Fruit fly (Drosophila melanogaster): Measurements from ENCODE around the gene knrl.

knrl gene

dm6 chr3L:20565561-20566128, 54.8 kb downstream of the knrl start:
- TF ChIP-seq pan (optimal IDR thresholded peaks at IDR 0.05): no peak
- TF ChIP-seq EcR (GFP tag; optimal IDR thresholded peaks at IDR 0.05): no peak
- no peak for TF ChIP-seq CG8478 (optimal IDR thresholded peaks at IDR 0.05)
- TF ChIP-seq Dll (optimal IDR thresholded peaks at IDR 0.05): no peak
- TF ChIP-seq usp (GFP tag; optimal IDR thresholded peaks at IDR 0.05): no peak
- TF ChIP-seq psq (optimal IDR thresholded peaks at IDR 0.05): no peak

dm6 chr3L:20563767-20564166, 56.7 kb downstream of the knrl start:
- TF ChIP-seq CG8478 (optimal IDR thresholded peaks at IDR 0.05) (no peak), usp (GFP tag; optimal IDR thresholded peaks at IDR 0.05) (no peak), pan (optimal IDR thresholded peaks at IDR 0.05) (no peak), EcR (GFP tag; optimal IDR thresholded peaks at IDR 0.05) (no peak), psq (optimal IDR thresholded peaks at IDR 0.05) (no peak)

dm6 chr3L:20562649-20563048, 57.8 kb downstream of the knrl start:
- no peak for TF ChIP-seq Dll (optimal IDR thresholded peaks at IDR 0.05)
- no peak for TF ChIP-seq usp (GFP tag; optimal IDR thresholded peaks at IDR 0.05)
- no peak for TF ChIP-seq CG8478 (optimal IDR thresholded peaks at IDR 0.05)
- TF ChIP-seq pan (optimal IDR thresholded peaks at IDR 0.05): no peak
- no peak for TF ChIP-seq psq (optimal IDR thresholded peaks at IDR 0.05)
- no peak for TF ChIP-seq EcR (GFP tag; optimal IDR thresholded peaks at IDR 0.05)

dm6 chr3L:20557065-20557464, 63.4 kb downstream of the knrl start:
- no peak for TF ChIP-seq Dll (optimal IDR thresholded peaks at IDR 0.05)
- no peak for TF ChIP-seq pan (optimal IDR thresholded peaks at IDR 0.05)
- TF ChIP-seq psq (optimal IDR thresholded peaks at IDR 0.05): no peak
- no peak for TF ChIP-seq EcR (GFP tag; optimal IDR thresholded peaks at IDR 0.05)
- no peak for TF ChIP-seq CG8478 (optimal IDR thresholded peaks at IDR 0.05)
- no peak for TF ChIP-seq usp (GFP tag; optimal IDR thresholded peaks at IDR 0.05)

- TF ChIP-seq psq (optimal IDR thresholded peaks at IDR 0.05) (no peak), EcR (GFP tag; optimal IDR thresholded peaks at IDR 0.05) (no peak), CG8478 (optimal IDR thresholded peaks at IDR 0.05) (no peak), Dll (optimal IDR thresholded peaks at IDR 0.05) (no peak), pan (optimal IDR thresholded peaks at IDR 0.05) (no peak), usp (GFP tag; optimal IDR thresholded peaks at IDR 0.05) (no peak)
Observed at dm6 chr3L:20556371-20556770, 64.1 kb downstream of the knrl start.

dm6 chr3L:20551862-20552261, 68.6 kb downstream of the knrl start:
- no peak for TF ChIP-seq psq (optimal IDR thresholded peaks at IDR 0.05)
- no peak for TF ChIP-seq CG8478 (optimal IDR thresholded peaks at IDR 0.05)
- no peak for TF ChIP-seq Dll (optimal IDR thresholded peaks at IDR 0.05)
- no peak for TF ChIP-seq EcR (GFP tag; optimal IDR thresholded peaks at IDR 0.05)
- no peak for TF ChIP-seq usp (GFP tag; optimal IDR thresholded peaks at IDR 0.05)
- no peak for TF ChIP-seq pan (optimal IDR thresholded peaks at IDR 0.05)

dm6 chr3L:20549358-20549757, 71.1 kb downstream of the knrl start:
- TF ChIP-seq pan (optimal IDR thresholded peaks at IDR 0.05) (no peak), usp (GFP tag; optimal IDR thresholded peaks at IDR 0.05) (no peak), Dll (optimal IDR thresholded peaks at IDR 0.05) (no peak), EcR (GFP tag; optimal IDR thresholded peaks at IDR 0.05) (no peak), psq (optimal IDR thresholded peaks at IDR 0.05) (no peak), CG8478 (optimal IDR thresholded peaks at IDR 0.05) (no peak)

- TF ChIP-seq usp (GFP tag; optimal IDR thresholded peaks at IDR 0.05) (no peak), CG8478 (optimal IDR thresholded peaks at IDR 0.05) (no peak), pan (optimal IDR thresholded peaks at IDR 0.05) (no peak), psq (optimal IDR thresholded peaks at IDR 0.05) (no peak), Dll (optimal IDR thresholded peaks at IDR 0.05) (no peak), EcR (GFP tag; optimal IDR thresholded peaks at IDR 0.05) (no peak)
Observed at dm6 chr3L:20548201-20548854, 72.1 kb downstream of the knrl start.

All from whole organism.